Fruit fly (Drosophila melanogaster): ENCODE results near the gene Hsp68.

Gene Hsp68

DNA sequence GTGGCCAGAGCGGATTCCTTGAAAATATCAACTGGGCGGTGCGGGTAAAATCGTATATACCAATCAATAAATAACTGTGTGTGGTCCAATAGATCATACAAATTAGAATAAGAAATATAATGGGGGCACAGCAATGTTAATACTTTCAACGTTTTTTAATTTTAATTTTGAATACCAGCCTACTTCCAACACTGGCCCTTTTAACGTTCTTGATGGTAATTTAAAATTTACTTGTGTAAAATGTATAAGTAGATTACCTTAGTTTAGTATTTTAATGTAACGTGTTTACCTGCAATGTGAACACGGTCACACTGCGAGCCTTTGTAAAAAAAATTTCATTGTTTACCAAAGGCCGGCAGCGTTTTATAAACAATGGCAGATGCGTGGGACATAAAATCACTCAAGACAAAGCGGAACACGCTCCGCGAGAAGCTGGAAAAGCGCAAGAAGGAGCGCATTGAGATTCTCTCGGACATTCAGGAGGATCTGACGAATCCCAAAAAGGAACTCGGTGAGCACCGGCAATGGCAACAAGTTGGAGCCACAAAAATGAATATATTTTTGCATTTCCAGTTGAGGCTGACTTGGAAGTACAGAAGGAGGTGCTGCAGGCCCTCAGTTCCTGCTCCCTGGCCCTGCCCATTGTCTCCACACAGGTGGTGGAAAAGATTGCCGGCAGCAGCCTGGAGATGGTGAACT lies 25.1 kb downstream of the Hsp68 start, which contains the start of the genes KrT95D and Mettl3 (continued):
- TF ChIP-seq Dp (GFP tag; optimal IDR thresholded peaks at IDR 0.05) (peak; percentile 45), CG1233 (GFP tag; optimal IDR thresholded peaks at IDR 0.05) (peak; percentile 5), CG17802 (tag; optimal IDR thresholded peaks at IDR 0.05) (no peak), lov (optimal IDR thresholded peaks at IDR 0.05) (no peak), lov (GFP tag; IDR thresholded peaks at IDR 0.05) (no peak), CG7839 (tag; optimal IDR thresholded peaks at IDR 0.05) (peak; percentile 10), CG3847 (GFP tag; IDR thresholded peaks at IDR 0.05) (peak; percentile 30; the same call in 1 of the 2 replicates), CTCF (GFP tag; optimal IDR thresholded peaks at IDR 0.05) (peak; percentile 60), CG32772 (GFP tag; IDR thresholded peaks at IDR 0.05) (peak; percentile 59), ac (GFP tag; optimal IDR thresholded peaks at IDR 0.05) (no peak), bcd (GFP tag; optimal IDR thresholded peaks at IDR 0.05) (peak; percentile 2), Dip3 (GFP tag; optimal IDR thresholded peaks at IDR 0.05) (peak; percentile 34), sens (GFP tag) (peak; percentile 83), CG8924 (tag; optimal IDR thresholded peaks at IDR 0.05) (peak; percentile 37), da (GFP tag; optimal IDR thresholded peaks at IDR 0.05) (no peak), CG2712 (tag; optimal IDR thresholded peaks at IDR 0.05) (peak; percentile 37), H15 (GFP tag; IDR thresholded peaks at IDR 0.05) (no peak), HmgD (GFP tag; optimal IDR thresholded peaks at IDR 0.05) (no peak), CG30403 (GFP tag; optimal IDR thresholded peaks at IDR 0.05) (peak; percentile 10), klu (GFP tag; IDR thresholded peaks at IDR 0.05) (no peak), CG3281 (GFP tag; optimal IDR thresholded peaks at IDR 0.05) (no peak), gcm2 (GFP tag; optimal IDR thresholded peaks at IDR 0.05) (no peak), ftz-f1 (GFP tag; optimal IDR thresholded peaks at IDR 0.05) (no peak), zf30C (GFP tag; optimal IDR thresholded peaks at IDR 0.05) (no peak), CG15696 (tag; optimal IDR thresholded peaks at IDR 0.05) (peak; percentile 8), CG2875 (GFP tag; optimal IDR thresholded peaks at IDR 0.05) (no peak), CG17612 (GFP tag; IDR thresholded peaks at IDR 0.05) (no peak), MTF-1 (GFP tag; optimal IDR thresholded peaks at IDR 0.05; ENCODE audit: borderline replicate concordance) (no peak), pum (GFP tag; optimal IDR thresholded peaks at IDR 0.05) (no peak), Hr78 (GFP tag; optimal IDR thresholded peaks at IDR 0.05) (no peak), Stat92E (GFP tag; optimal IDR thresholded peaks at IDR 0.05) (peak in 1 of 3 experiments; percentile 47), YL-1 (GFP tag; optimal IDR thresholded peaks at IDR 0.05) (peak; percentile 28), CG8281 (tag; optimal IDR thresholded peaks at IDR 0.05) (no peak), C15 (GFP tag; IDR thresholded peaks at IDR 0.05) (no peak), pros (GFP tag; optimal IDR thresholded peaks at IDR 0.05) (no peak), MBD-R2 (GFP tag; IDR thresholded peaks at IDR 0.05) (peak; percentile 50; the same call in 1 of the 2 replicates), Lhr (GFP tag; optimal IDR thresholded peaks at IDR 0.05) (peak; percentile 87), CoRest (tag; optimal IDR thresholded peaks at IDR 0.05) (peak; percentile 41), Hmr (GFP tag; optimal IDR thresholded peaks at IDR 0.05) (peak; percentile 56), CG14710 (tag; optimal IDR thresholded peaks at IDR 0.05) (peak; percentile 72), CG33213 (GFP tag; optimal IDR thresholded peaks at IDR 0.05) (peak; percentile 42), lab (GFP tag; optimal IDR thresholded peaks at IDR 0.05) (no peak), oc (tag; optimal IDR thresholded peaks at IDR 0.05) (no peak), CG17385 (GFP tag; optimal IDR thresholded peaks at IDR 0.05) (no peak), CG4404 (GFP tag; IDR thresholded peaks at IDR 0.05) (no peak), CG14860 (GFP tag; IDR thresholded peaks at IDR 0.05; ENCODE audit: partially characterized antibody) (0 out of 3 replicates have a peak, but pooled peaks have one; percentile 35), dm (GFP tag; optimal IDR thresholded peaks at IDR 0.05) (no peak), CG8765 (GFP tag; IDR thresholded peaks at IDR 0.05) (no peak), CG1832 (GFP tag; optimal IDR thresholded peaks at IDR 0.05) (no peak), CG11247 (GFP tag; IDR thresholded peaks at IDR 0.05) (no peak)

Data from whole organism, embryonic.